Worm (Caenorhabditis elegans) whole organism, mixed stage, embryonic: ENCODE data around the gene Y60A3A.19.

Experiments
- lin-32 ChIP-seq: fragments of 200-800 bp; sonication (Bioruptor generic); optimal IDR thresholded peaks from 2 replicates; lab custom pipeline; 2018; ENCODE audit warnings: mild to moderate bottlenecking, missing genetic modification characterization, missing compliant biosample characterization
- mab-5 ChIP-seq: fragments of 150-350 bp; optimal IDR thresholded peaks from 2 replicates; lab custom pipeline; 2014; ENCODE audit warnings: missing biosample characterization, missing genetic modification characterization
- nhr-2 ChIP-seq: fragments of 150-350 bp; optimal IDR thresholded peaks from 2 replicates; lab custom pipeline; 2014; ENCODE audit warnings: missing biosample characterization, missing genetic modification characterization
- nhr-237 ChIP-seq: fragments of 150-350 bp; optimal IDR thresholded peaks from 2 replicates; lab custom pipeline; 2014; ENCODE audit warnings: missing biosample characterization, missing genetic modification characterization
- unc-39 ChIP-seq: fragments of 150-350 bp; optimal IDR thresholded peaks from 2 replicates; lab custom pipeline; 2014; ENCODE audit warnings: missing biosample characterization, missing genetic modification characterization

ce11 chrV:19922613-19923012, 6.3 kb downstream of the Y60A3A.19 start, which contains the start of gene Y60A3A.16:
- TF ChIP-seq nhr-237 (no peak), lin-32 (GFP tag; lab: Kevin White, UChicago) (no peak), nhr-2 (tag; lab: Kevin White, UChicago) (no peak), unc-39 (no peak), mab-5 (tag; lab: Kevin White, UChicago) (no peak)
